Worm (Caenorhabditis elegans) whole organism, L4 larva: ENCODE data around the gene sma-6.

Source experiments
- fkh-10 ChIP-seq: fragments of 150-350 bp; optimal IDR thresholded peaks from 2 replicates; lab custom pipeline; 2014; ENCODE audit warnings: missing biosample characterization, missing genetic modification reagents, missing genetic modification characterization
- lin-13 ChIP-seq: fragments of 150-350 bp; optimal IDR thresholded peaks from 2 replicates; lab custom pipeline; 2014; ENCODE audit warnings: missing biosample characterization, missing genetic modification reagents, missing genetic modification characterization
- nhr-76 ChIP-seq: fragments of 150-350 bp; optimal IDR thresholded peaks from 2 replicates; lab custom pipeline; 2014; ENCODE audit warnings: missing biosample characterization, missing genetic modification characterization
- ztf-11 ChIP-seq: fragments of 150-350 bp; optimal IDR thresholded peaks from 2 replicates; lab custom pipeline; 2014; ENCODE audit warnings: missing biosample characterization, missing genetic modification characterization

ce11 chrII:6351887-6352286 is 27.6 kb downstream of the sma-6 start, which contains the start of gene C32D5.10:
- no peak for TF ChIP-seq fkh-10 (GFP tag; lab: Kevin White, UChicago)
- TF ChIP-seq lin-13: no peak
- no peak for TF ChIP-seq nhr-76 (tag; lab: Kevin White, UChicago)
- no peak for TF ChIP-seq ztf-11 (tag; lab: Kevin White, UChicago)
